Worm (Caenorhabditis elegans) whole organism, L3 larva: Measurements from ENCODE around the gene pqn-48.

ENCODE experiments used
- R02D3.7 ChIP-seq: fragments of 150-350 bp; optimal IDR thresholded peaks from 2 replicates; lab custom pipeline; 2014; ENCODE audit warnings: missing biosample characterization, missing genetic modification characterization
- ZK546.5 ChIP-seq: sonication (generic microtip); optimal IDR thresholded peaks from 2 replicates; lab custom pipeline; 2017; ENCODE audit warnings: missing biosample characterization, missing genetic modification characterization
- ama-1 ChIP-seq: fragments of 150-350 bp; optimal IDR thresholded peaks from 2 replicates; lab custom pipeline; 2018
- ceh-28 ChIP-seq: fragments of 150-350 bp; optimal IDR thresholded peaks from 2 replicates; lab custom pipeline; 2014; ENCODE audit warnings: missing biosample characterization, missing genetic modification reagents, missing genetic modification characterization
- ceh-9 ChIP-seq: sonication (generic microtip); optimal IDR thresholded peaks from 2 replicates; lab custom pipeline; 2018; ENCODE audit warnings: missing biosample characterization, missing genetic modification characterization
- daf-12 ChIP-seq: fragments of 150-350 bp; optimal IDR thresholded peaks from 2 replicates; lab custom pipeline; 2014; ENCODE audit warnings: missing biosample characterization, missing genetic modification reagents, missing genetic modification characterization
- egl-27 ChIP-seq: sonication (generic microtip); optimal IDR thresholded peaks from 4 replicates; lab custom pipeline; 2017; ENCODE audit warnings: missing biosample characterization, missing genetic modification reagents, missing genetic modification characterization
- egl-5 ChIP-seq: fragments of 150-350 bp; optimal IDR thresholded peaks from 2 replicates; lab custom pipeline; 2017; ENCODE audit warnings: missing biosample characterization, missing genetic modification reagents, missing genetic modification characterization, inconsistent platforms
- elt-1 ChIP-seq: fragments of 150-350 bp; optimal IDR thresholded peaks from 2 replicates; lab custom pipeline; 2014; ENCODE audit warnings: missing biosample characterization, missing genetic modification characterization
- fkh-10 ChIP-seq: sonication (generic microtip); optimal IDR thresholded peaks from 2 replicates; lab custom pipeline; 2017; ENCODE audit warnings: missing biosample characterization, missing genetic modification reagents, missing genetic modification characterization
- fkh-2 ChIP-seq: fragments of 150-350 bp; optimal IDR thresholded peaks from 2 replicates; lab custom pipeline; 2014; ENCODE audit warnings: missing biosample characterization, missing genetic modification reagents, missing genetic modification characterization
- fos-1 ChIP-seq: fragments of 150-350 bp; optimal IDR thresholded peaks from 2 replicates; lab custom pipeline; 2014; ENCODE audit warnings: missing biosample characterization, missing genetic modification characterization
- hmg-11 ChIP-seq: sonication (generic microtip); optimal IDR thresholded peaks from 2 replicates; lab custom pipeline; 2016; ENCODE audit warnings: missing genetic modification characterization, missing compliant biosample characterization
- jun-1 ChIP-seq: fragments of 150-350 bp; optimal IDR thresholded peaks from 2 replicates; lab custom pipeline; 2014; ENCODE audit warnings: missing biosample characterization, missing genetic modification reagents, missing genetic modification characterization
- lin-15B ChIP-seq: fragments of 150-350 bp; optimal IDR thresholded peaks from 2 replicates; lab custom pipeline; 2014; ENCODE audit warnings: missing biosample characterization, missing genetic modification characterization
- lin-39 ChIP-seq: fragments of 150-350 bp; optimal IDR thresholded peaks from 2 replicates; lab custom pipeline; 2018; ENCODE audit warnings: missing biosample characterization, missing genetic modification reagents, missing genetic modification characterization
- mdl-1 ChIP-seq: fragments of 150-350 bp; optimal IDR thresholded peaks from 2 replicates; lab custom pipeline; 2014; ENCODE audit warnings: missing biosample characterization, missing genetic modification characterization
- nfya-1 ChIP-seq: sonication (generic microtip); optimal IDR thresholded peaks from 2 replicates; lab custom pipeline; 2017; ENCODE audit warnings: missing genetic modification characterization, mild to moderate bottlenecking, missing compliant biosample characterization, antibody characterized with exemption, moderate library complexity; ENCODE audit not compliant: insufficient read depth
- nhr-11 ChIP-seq: fragments of 150-350 bp; optimal IDR thresholded peaks from 2 replicates; lab custom pipeline; 2014; ENCODE audit warnings: missing biosample characterization, missing genetic modification characterization
- nhr-12 ChIP-seq: fragments of 150-350 bp; optimal IDR thresholded peaks from 2 replicates; lab custom pipeline; 2014; ENCODE audit warnings: missing biosample characterization, missing genetic modification characterization
- nhr-237 ChIP-seq: fragments of 150-350 bp; optimal IDR thresholded peaks from 2 replicates; lab custom pipeline; 2014; ENCODE audit warnings: missing biosample characterization, missing genetic modification characterization
- nhr-25 ChIP-seq: sonication (generic microtip); optimal IDR thresholded peaks from 2 replicates; lab custom pipeline; 2017; ENCODE audit warnings: missing biosample characterization, missing genetic modification characterization
- nhr-28 ChIP-seq: fragments of 150-350 bp; optimal IDR thresholded peaks from 2 replicates; lab custom pipeline; 2014; ENCODE audit warnings: missing biosample characterization, missing genetic modification characterization
- nhr-43 ChIP-seq: sonication (generic microtip); optimal IDR thresholded peaks from 2 replicates; lab custom pipeline; 2016; ENCODE audit warnings: mild to moderate bottlenecking, missing genetic modification characterization, missing compliant biosample characterization; ENCODE audit not compliant: poor library complexity, severe bottlenecking
- nhr-67 ChIP-seq: fragments of 150-350 bp; optimal IDR thresholded peaks from 2 replicates; lab custom pipeline; 2014; ENCODE audit warnings: missing biosample characterization, missing genetic modification characterization
- nhr-76 ChIP-seq: fragments of 150-350 bp; sonication (generic microtip); optimal IDR thresholded peaks from 5 replicates; lab custom pipeline; 2014; ENCODE audit warnings: missing biosample characterization, missing genetic modification characterization
- nhr-77 ChIP-seq: fragments of 150-350 bp; optimal IDR thresholded peaks from 2 replicates; lab custom pipeline; 2014; ENCODE audit warnings: missing biosample characterization, missing genetic modification characterization
- pha-4 ChIP-seq: fragments of 150-350 bp; optimal IDR thresholded peaks from 2 replicates; lab custom pipeline; 2014; ENCODE audit warnings: missing biosample characterization, missing genetic modification reagents, missing genetic modification characterization
- sea-2 ChIP-seq: fragments of 150-350 bp; sonication (generic microtip); optimal IDR thresholded peaks from 4 replicates; lab custom pipeline; 2014; ENCODE audit warnings: missing biosample characterization, missing genetic modification reagents, missing genetic modification characterization
- snpc-4 ChIP-seq: fragments of 150-350 bp; optimal IDR thresholded peaks from 2 replicates; lab custom pipeline; 2014; ENCODE audit warnings: missing biosample characterization, missing genetic modification characterization
- tbx-2 ChIP-seq: sonication (generic microtip); optimal IDR thresholded peaks from 2 replicates; lab custom pipeline; 2016; ENCODE audit warnings: mild to moderate bottlenecking, missing genetic modification characterization, missing compliant biosample characterization
- unc-39 ChIP-seq: sonication (generic microtip); optimal IDR thresholded peaks from 4 replicates; lab custom pipeline; 2017; ENCODE audit warnings: missing biosample characterization, missing genetic modification characterization
- unc-62 ChIP-seq: fragments of 150-350 bp; sonication (generic microtip); optimal IDR thresholded peaks from 4 replicates; lab custom pipeline; 2014; ENCODE audit warnings: missing biosample characterization, missing genetic modification reagents, missing genetic modification characterization
- ztf-11 ChIP-seq: fragments of 150-350 bp; optimal IDR thresholded peaks from 2 replicates; lab custom pipeline; 2014; ENCODE audit warnings: missing biosample characterization, missing genetic modification characterization
- ztf-4 ChIP-seq: fragments of 150-350 bp; optimal IDR thresholded peaks from 2 replicates; lab custom pipeline; 2014; ENCODE audit warnings: missing biosample characterization, missing genetic modification characterization

pqn-48 gene

DNA sequence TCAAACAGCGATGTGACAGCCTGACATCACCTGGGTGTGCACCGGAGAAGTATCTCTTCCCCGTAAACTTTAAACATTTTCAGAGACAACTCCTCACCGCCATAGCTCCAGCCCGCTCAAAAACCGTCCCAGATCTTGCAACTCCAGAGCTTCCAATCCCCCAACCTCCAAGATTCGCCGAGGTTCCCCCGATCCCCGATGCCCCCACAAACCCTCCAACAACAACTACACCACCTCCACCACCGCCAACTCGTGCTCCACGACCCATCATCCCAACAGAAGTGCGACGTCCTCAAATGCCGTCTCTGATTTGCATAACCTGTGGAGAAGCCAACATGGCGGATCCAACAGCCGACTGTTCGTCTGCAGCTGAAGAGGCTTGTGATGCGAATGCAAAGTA is 32.4 kb downstream of the pqn-48 start:
- no peak for TF ChIP-seq nhr-11 (tag; lab: Kevin White, UChicago)
- no peak for TF ChIP-seq nhr-237 (tag; lab: Kevin White, UChicago)
- no peak for TF ChIP-seq fos-1 (tag; lab: Kevin White, UChicago)
- TF ChIP-seq nhr-67 (tag; lab: Kevin White, UChicago), result no peak
- TF ChIP-seq R02D3.7 (tag; lab: Kevin White, UChicago), result no peak
- no peak for TF ChIP-seq daf-12 (tag; lab: Kevin White, UChicago)
- no peak for TF ChIP-seq fkh-2
- no peak for TF ChIP-seq ztf-4 (tag; lab: Kevin White, UChicago)
- no peak for TF ChIP-seq ceh-28 (tag; lab: Kevin White, UChicago)
- TF ChIP-seq mdl-1 (tag; lab: Kevin White, UChicago), result no peak
- TF ChIP-seq pha-4 (tag; lab: Kevin White, UChicago), result no peak

- TF ChIP-seq mdl-1 (tag; lab: Kevin White, UChicago), result no peak
- peak; percentile 83 for TF ChIP-seq nfya-1 (tag; lab: Kevin White, UChicago)
Observed at ce11 chrII:4074710-4075109, 36.0 kb downstream of the pqn-48 start.

ce11 chrII:4081141-4081540 is 42.5 kb downstream of the pqn-48 start:
- TF ChIP-seq hmg-11 (tag; lab: Kevin White, UChicago), result no peak
- no peak for TF ChIP-seq snpc-4 (tag; lab: Kevin White, UChicago)
- no peak for TF ChIP-seq elt-1
- TF ChIP-seq ceh-9 (tag; lab: Kevin White, UChicago), result no peak
- TF ChIP-seq nfya-1 (tag; lab: Kevin White, UChicago), result no peak
- no peak for TF ChIP-seq R02D3.7 (tag; lab: Kevin White, UChicago)
- no peak for TF ChIP-seq fkh-10 (GFP tag; lab: Kevin White, UChicago)
- no peak for TF ChIP-seq nhr-28 (tag; lab: Kevin White, UChicago)
- no peak for TF ChIP-seq jun-1

ce11 chrII:4081891-4082290 is 43.2 kb downstream of the pqn-48 start:
- no peak for TF ChIP-seq ZK546.5 (tag; lab: Kevin White, UChicago)
- TF ChIP-seq unc-39 (tag; lab: Kevin White, UChicago), result no peak
- no peak for TF ChIP-seq nfya-1 (tag; lab: Kevin White, UChicago)
- no peak for TF ChIP-seq egl-5
- TF ChIP-seq ceh-28 (tag; lab: Kevin White, UChicago), result no peak
- no peak for TF ChIP-seq ztf-11 (tag; lab: Kevin White, UChicago)
- no peak for TF ChIP-seq lin-39 (tag; lab: Kevin White, UChicago)
- TF ChIP-seq nhr-12 (tag; lab: Kevin White, UChicago), result no peak
- TF ChIP-seq nhr-76 (tag; lab: Kevin White, UChicago), result no peak
- no peak for TF ChIP-seq ama-1 (lab: Kevin White, UChicago)
- TF ChIP-seq nhr-67 (tag; lab: Kevin White, UChicago), result no peak

DNA sequence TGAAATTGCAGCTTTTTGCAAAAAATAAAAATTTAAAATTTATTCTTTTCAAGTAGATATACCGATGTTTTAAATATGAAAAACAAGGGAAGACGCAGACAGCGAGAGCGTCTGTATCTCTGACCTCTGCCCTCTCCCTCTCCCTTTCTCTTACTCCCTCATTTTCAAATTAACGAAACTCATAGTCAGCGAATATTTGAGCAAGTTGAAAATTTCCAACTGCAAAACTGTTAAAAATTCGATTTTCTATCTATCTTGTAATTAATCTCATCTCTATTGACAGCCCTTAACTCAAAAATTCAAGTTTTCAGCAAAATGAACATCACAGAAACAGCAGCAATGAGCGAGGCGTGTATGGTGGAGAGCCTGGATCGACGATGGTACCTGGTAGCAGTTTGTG is 44.1 kb downstream of the pqn-48 start, which contains the start of gene R11F4.2:
R11F4.2 (plus strand) TSS at position 301 of the 400 bp plus-strand sequence.
- TF ChIP-seq nhr-237 (tag; lab: Kevin White, UChicago) (no peak), sea-2 (GFP tag; lab: Kevin White, UChicago) (no peak), tbx-2 (tag; lab: Kevin White, UChicago) (no peak), elt-1 (no peak), nfya-1 (tag; lab: Kevin White, UChicago) (no peak), egl-27 (tag; lab: Kevin White, UChicago) (no peak), nhr-77 (tag; lab: Kevin White, UChicago) (no peak), nhr-43 (no peak), hmg-11 (tag; lab: Kevin White, UChicago) (no peak)

DNA sequence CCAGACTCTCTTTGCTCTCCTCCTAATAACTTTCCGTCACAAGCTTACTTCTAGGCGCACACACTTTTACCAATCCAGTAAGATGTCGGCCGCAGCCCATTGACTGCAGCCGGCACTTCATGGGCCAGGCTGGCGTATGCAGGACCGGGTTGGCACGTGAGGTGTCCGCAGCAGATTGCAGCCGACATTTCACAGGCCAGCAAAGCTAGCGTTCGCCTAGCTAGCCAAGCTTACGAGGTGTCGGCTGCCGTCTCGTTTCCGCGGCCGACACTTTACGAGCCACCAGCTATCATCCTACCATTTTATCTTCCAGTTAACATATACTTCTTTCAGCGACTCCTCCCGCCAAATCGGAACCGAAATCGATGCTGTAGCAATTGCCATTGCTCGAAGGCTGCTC is 46.9 kb downstream of the pqn-48 start:
- TF ChIP-seq pha-4 (tag; lab: Kevin White, UChicago) (no peak), ZK546.5 (tag; lab: Kevin White, UChicago) (no peak), nhr-43 (no peak), jun-1 (no peak), elt-1 (no peak), unc-62 (GFP tag; lab: Kevin White, UChicago) (no peak), daf-12 (tag; lab: Kevin White, UChicago) (no peak), nhr-76 (tag; lab: Kevin White, UChicago) (no peak), lin-15B (no peak), lin-39 (tag; lab: Kevin White, UChicago) (no peak), ztf-4 (tag; lab: Kevin White, UChicago) (no peak), nhr-12 (tag; lab: Kevin White, UChicago) (no peak), mdl-1 (tag; lab: Kevin White, UChicago) (no peak), nhr-237 (tag; lab: Kevin White, UChicago) (no peak), nhr-25 (no peak), nhr-67 (tag; lab: Kevin White, UChicago) (no peak)
